Fruit fly (Drosophila melanogaster) whole organism, prepupa: ENCODE data around the gene CG2611.

ENCODE experiments used
- CG31627 ChIP-seq: fragments of 200-800 bp; sonication (Bioruptor generic); optimal IDR thresholded peaks from 3 replicates; lab custom pipeline; 2016; ENCODE audit warnings: missing biosample characterization, missing genetic modification characterization
- CG32006 ChIP-seq: fragments of 200-800 bp; sonication (Bioruptor generic); optimal IDR thresholded peaks from 3 replicates; lab custom pipeline; 2017; ENCODE audit warnings: missing biosample characterization, mild to moderate bottlenecking, missing genetic modification characterization
- CG6792 ChIP-seq: fragments of 200-800 bp; sonication (Bioruptor generic); optimal IDR thresholded peaks from 3 replicates; lab custom pipeline; 2016; ENCODE audit warnings: missing biosample characterization, missing genetic modification characterization
- CG8319 ChIP-seq: fragments of 200-800 bp; sonication (Bioruptor generic); optimal IDR thresholded peaks from 3 replicates; lab custom pipeline; 2016; ENCODE audit warnings: missing biosample characterization, missing genetic modification characterization
- Gug ChIP-seq: fragments of 200-800 bp; sonication (Bioruptor generic); IDR thresholded peaks from 2 replicates; pipeline ENCODE4 v1.3.6; 2022; ENCODE audit warnings: missing biosample characterization, missing genetic modification characterization
- Lpt ChIP-seq: fragments of 200-800 bp; sonication (Bioruptor generic); optimal IDR thresholded peaks from 3 replicates; lab custom pipeline; 2016; ENCODE audit warnings: missing biosample characterization, missing genetic modification characterization
- OdsH ChIP-seq: fragments of 200-800 bp; sonication (Bioruptor generic); optimal IDR thresholded peaks from 3 replicates; lab custom pipeline; 2016; ENCODE audit warnings: missing biosample characterization, missing genetic modification characterization
- acj6 ChIP-seq: fragments of 200-800 bp; sonication (Bioruptor generic); optimal IDR thresholded peaks from 3 replicates; lab custom pipeline; 2016; ENCODE audit warnings: missing biosample characterization, missing genetic modification characterization
- dsx ChIP-seq: fragments of 200-800 bp; optimal IDR thresholded peaks from 3 replicates; lab custom pipeline; 2019; ENCODE audit warnings: missing biosample characterization, mild to moderate bottlenecking, missing genetic modification characterization, moderate library complexity; ENCODE audit not compliant: poor library complexity, severe bottlenecking
- fd59A ChIP-seq: fragments of 200-800 bp; sonication (Bioruptor generic); optimal IDR thresholded peaks from 2 replicates; lab custom pipeline; 2017; ENCODE audit warnings: missing biosample characterization, mild to moderate bottlenecking, missing genetic modification characterization, missing genetic modification reagents
- pdm3 ChIP-seq: fragments of 200-800 bp; sonication (Bioruptor generic); optimal IDR thresholded peaks from 3 replicates; lab custom pipeline; 2016; ENCODE audit warnings: missing biosample characterization, missing genetic modification characterization
- salr ChIP-seq, 2 experiments: fragments of 200-800 bp; sonication (Bioruptor generic); optimal IDR thresholded peaks; 3 replicates each; lab custom pipeline; 2016 to 2018; ENCODE audit warnings: missing biosample characterization in 2 of 2, missing genetic modification characterization in 2 of 2, mild to moderate bottlenecking in 1 of 2
- topi ChIP-seq: fragments of 200-800 bp; sonication (Bioruptor generic); optimal IDR thresholded peaks from 3 replicates; lab custom pipeline; 2016; ENCODE audit warnings: missing biosample characterization, missing genetic modification characterization

DNA sequence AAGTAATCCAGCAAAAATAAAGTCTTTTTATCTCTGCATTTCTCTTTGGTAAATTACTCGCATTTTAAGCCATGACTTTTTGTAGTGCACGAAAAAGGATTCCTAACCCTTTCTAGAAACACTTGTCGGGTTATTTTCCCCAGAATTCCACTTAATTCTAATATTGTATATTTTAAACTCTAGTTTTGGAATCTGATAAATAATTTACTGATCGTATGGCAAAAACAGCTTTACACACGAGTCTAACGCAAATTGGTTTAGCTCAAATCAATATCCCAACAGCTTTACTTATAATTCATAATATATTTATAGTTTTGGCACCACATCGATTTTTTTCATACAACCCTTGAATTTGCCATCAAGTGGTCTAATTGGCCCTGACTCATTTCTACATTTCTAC lies 35.8 kb upstream of the CG2611 start, which contains the start of gene CG15475:
- TF ChIP-seq OdsH (GFP tag; lab: Kevin White, UChicago) (no peak), CG32006 (GFP tag; lab: Kevin White, UChicago) (no peak), CG6792 (GFP tag; lab: Kevin White, UChicago) (no peak), Gug (no peak), acj6 (no peak), topi (GFP tag; lab: Kevin White, UChicago) (no peak), salr (GFP tag; optimal IDR thresholded peaks at IDR 0.05; lab: Kevin White, UChicago) (no peak), dsx (GFP tag; lab: Kevin White, UChicago) (no peak), pdm3 (GFP tag; lab: Kevin White, UChicago) (no peak), CG31627 (GFP tag; lab: Kevin White, UChicago) (no peak), Lpt (GFP tag; lab: Kevin White, UChicago) (no peak), CG8319 (GFP tag; lab: Kevin White, UChicago) (no peak), fd59A (GFP tag; lab: Kevin White, UChicago) (no peak)
